Worm (Caenorhabditis elegans) whole organism, L4 larva: ENCODE data around the gene C43D7.4.

ENCODE experiments used
- ama-1 ChIP-seq: fragments of 150-350 bp; optimal IDR thresholded peaks from 2 replicates; lab custom pipeline; 2014; ENCODE audit warnings: inconsistent platforms, mixed read lengths
- ceh-20 ChIP-seq: fragments of 200-800 bp; sonication (Bioruptor generic); IDR thresholded peaks from 2 replicates; pipeline ENCODE4 v1.3.6; 2022; ENCODE audit warnings: missing genetic modification reagents, missing genetic modification characterization, missing compliant biosample characterization
- egl-27 ChIP-seq: sonication (generic microtip); optimal IDR thresholded peaks from 3 replicates; lab custom pipeline; 2017; ENCODE audit warnings: missing biosample characterization, missing genetic modification reagents, missing genetic modification characterization
- zag-1 ChIP-seq: fragments of 150-350 bp; optimal IDR thresholded peaks from 2 replicates; lab custom pipeline; 2014; ENCODE audit warnings: missing biosample characterization, missing genetic modification characterization

ce11 chrV:19282314-19282713 is 40.0 kb downstream of the C43D7.4 start, which contains the start of gene fbxb-117:
- no peak for TF ChIP-seq ceh-20
- no peak for TF ChIP-seq egl-27 (tag; lab: Kevin White, UChicago)
- no peak for TF ChIP-seq ama-1
- TF ChIP-seq zag-1 = no peak
